Worm (Caenorhabditis elegans): Measurements from ENCODE around the gene srz-42.

- TF ChIP-seq B0336.3 (GFP tag; IDR thresholded peaks at IDR 0.05) (no peak), T07F8.4 (tag; optimal IDR thresholded peaks at IDR 0.05) (no peak), Y53G8AR.9 (GFP tag; conservative IDR thresholded peaks at IDR 0.05) (no peak), ceh-40 (GFP tag; IDR thresholded peaks at IDR 0.05) (no peak), xnd-1 (tag; optimal IDR thresholded peaks at IDR 0.05) (no peak), attf-5 (GFP tag; optimal IDR thresholded peaks at IDR 0.05) (no peak)
Observed at ce11 chrIV:14127805-14128610, 1.2 kb upstream of the srz-42 start, which contains the start of gene H12I19.115.
